Worm (Caenorhabditis elegans) whole organism, L4/young adult: Measurements from ENCODE around the gene btb-11.

Experiments used
- dao-5 ChIP-seq: sonication (generic microtip); optimal IDR thresholded peaks from 2 replicates; lab custom pipeline; 2016; ENCODE audit warnings: missing genotype, missing genetic modification characterization, moderate library complexity, missing compliant biosample characterization
- him-1 ChIP-seq: sonication (generic microtip); optimal IDR thresholded peaks from 2 replicates; lab custom pipeline; 2016; ENCODE audit warnings: missing genotype, missing genetic modification reagents, missing genetic modification characterization, missing compliant biosample characterization

DNA sequence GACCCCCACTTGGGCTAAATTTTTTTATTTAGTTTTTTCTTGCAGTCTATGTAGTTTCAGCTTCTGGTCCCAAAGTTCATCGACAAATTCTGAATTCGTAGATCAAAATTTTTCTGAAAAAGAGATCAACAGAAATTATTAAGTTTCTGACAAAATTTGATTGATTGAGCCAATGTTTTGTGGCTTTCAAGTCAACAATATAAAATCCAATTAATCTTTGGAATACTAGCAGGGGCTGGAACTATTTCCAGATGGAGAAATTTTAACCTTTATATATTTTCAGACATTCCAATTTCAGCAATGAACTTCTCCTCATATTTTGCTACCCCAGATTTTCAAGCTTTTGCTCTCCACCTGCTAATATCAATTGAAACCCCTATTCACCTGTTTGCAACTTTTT, 41.7 kb downstream of the btb-11 start, which contains the start of gene srh-274:
- TF ChIP-seq him-1 (tag; lab: Kevin White, UChicago) (no peak), dao-5 (tag; lab: Kevin White, UChicago) (no peak)
